Worm (Caenorhabditis elegans) whole organism, L2 larva: ENCODE measurements around the gene abhd-5.2.

ENCODE experiments used
- alr-1 ChIP-seq: fragments of 150-350 bp; optimal IDR thresholded peaks from 2 replicates; lab custom pipeline; 2014; ENCODE audit warnings: missing biosample characterization, missing genetic modification characterization
- ceh-82 ChIP-seq: fragments of 150-350 bp; optimal IDR thresholded peaks from 2 replicates; lab custom pipeline; 2014; ENCODE audit warnings: missing biosample characterization, missing genetic modification characterization
- dmd-4 ChIP-seq: sonication (generic microtip); optimal IDR thresholded peaks from 2 replicates; lab custom pipeline; 2017; ENCODE audit warnings: missing biosample characterization, missing genetic modification characterization
- elt-3 ChIP-seq: sonication (generic microtip); optimal IDR thresholded peaks from 2 replicates; lab custom pipeline; 2017; ENCODE audit warnings: missing biosample characterization, missing genetic modification characterization
- mdl-1 ChIP-seq, 2 experiments: fragments of 150-350 bp in 1 of 2; sonication (generic microtip) in 1 of 2; optimal IDR thresholded peaks; 2 replicates each; lab custom pipeline; 2017; ENCODE audit warnings: missing biosample characterization in 2 of 2, missing genetic modification characterization in 2 of 2

ce11 chrV:4867535-4867934 lies 23.1 kb downstream of the abhd-5.2 start:
- TF ChIP-seq elt-3 (tag; lab: Kevin White, UChicago) (no peak), dmd-4 (tag; lab: Kevin White, UChicago) (no peak), mdl-1 (tag; optimal IDR thresholded peaks at IDR 0.05; lab: Kevin White, UChicago) (no peak), alr-1 (no peak), ceh-82 (tag; lab: Kevin White, UChicago) (no peak)
